Fruit fly (Drosophila melanogaster) whole organism, embryonic: ENCODE results near the gene CG14207.

Experiments used
- CG11696 ChIP-seq: fragments of 200-800 bp; sonication (Bioruptor generic); IDR thresholded peaks from 2 replicates; pipeline ENCODE4 v1.3.6; 2022; ENCODE audit warnings: missing biosample characterization, missing genetic modification characterization
- CG17328 ChIP-seq: fragments of 200-800 bp; sonication (Bioruptor generic); IDR thresholded peaks from 2 replicates; pipeline ENCODE4 v1.3.6; 2022; ENCODE audit warnings: missing biosample characterization, missing genetic modification characterization
- Camta ChIP-seq: fragments of 200-800 bp; sonication (Bioruptor generic); optimal IDR thresholded peaks from 2 replicates; lab custom pipeline; 2016; ENCODE audit warnings: missing biosample characterization, missing genetic modification characterization
- NFAT ChIP-seq: fragments of 200-800 bp; sonication (Bioruptor generic); IDR thresholded peaks from 2 replicates; pipeline ENCODE4 v1.3.6; 2022; ENCODE audit warnings: missing biosample characterization, missing genetic modification characterization
- PHDP ChIP-seq: fragments of 200-800 bp; sonication (Bioruptor generic); optimal IDR thresholded peaks from 3 replicates; lab custom pipeline; 2018; ENCODE audit warnings: missing biosample characterization, mild to moderate bottlenecking, missing genetic modification characterization, moderate library complexity
- Sin3A ChIP-seq: fragments of >200 bp; optimal IDR thresholded peaks from 2 replicates; lab custom pipeline; 2018
- sens ChIP-seq: fragments of 200-800 bp; sonication (Bioruptor generic); peaks from one replicate; lab custom pipeline; 2016; ENCODE audit warnings: missing biosample characterization, missing genetic modification characterization
- tll ChIP-seq, 2 experiments: fragments of 200-800 bp in 1 of 2; fragments of >200 bp in 1 of 2; sonication (Bioruptor generic) in 1 of 2; optimal IDR thresholded peaks; 2 replicates each; lab custom pipeline; 2017 to 2019; ENCODE audit warnings: missing biosample characterization in 2 of 2, missing genetic modification characterization in 2 of 2, mild to moderate bottlenecking in 1 of 2, moderate library complexity in 1 of 2

- TF ChIP-seq tll (GFP tag; optimal IDR thresholded peaks at IDR 0.05; lab: Kevin White, UChicago) (no peak), sens (no peak), Camta (GFP tag; lab: Kevin White, UChicago) (no peak), CG17328 (GFP tag; lab: Robert Waterston, UW) (no peak), PHDP (tag; lab: Kevin White, UChicago) (no peak), CG11696 (GFP tag; lab: Robert Waterston, UW) (no peak), NFAT (GFP tag; lab: Robert Waterston, UW) (no peak), Sin3A (lab: Kevin White, UChicago) (no peak)
Measured at dm6 chrX:19618183-19618740, 13.3 kb downstream of the CG14207 start, which contains the start of the genes Pstk and Tim9b.
